Worm (Caenorhabditis elegans) whole organism, L3 larva: ENCODE measurements around the gene sma-4.

Experiments used
- R02D3.7 ChIP-seq: fragments of 150-350 bp; optimal IDR thresholded peaks from 2 replicates; lab custom pipeline; 2014; ENCODE audit warnings: missing biosample characterization, missing genetic modification characterization
- ZK546.5 ChIP-seq: sonication (generic microtip); optimal IDR thresholded peaks from 2 replicates; lab custom pipeline; 2017; ENCODE audit warnings: missing biosample characterization, missing genetic modification characterization
- ceh-28 ChIP-seq: fragments of 150-350 bp; optimal IDR thresholded peaks from 2 replicates; lab custom pipeline; 2014; ENCODE audit warnings: missing biosample characterization, missing genetic modification reagents, missing genetic modification characterization
- ceh-9 ChIP-seq: sonication (generic microtip); optimal IDR thresholded peaks from 2 replicates; lab custom pipeline; 2018; ENCODE audit warnings: missing biosample characterization, missing genetic modification characterization
- daf-12 ChIP-seq: fragments of 150-350 bp; optimal IDR thresholded peaks from 2 replicates; lab custom pipeline; 2014; ENCODE audit warnings: missing biosample characterization, missing genetic modification reagents, missing genetic modification characterization
- egl-27 ChIP-seq: sonication (generic microtip); optimal IDR thresholded peaks from 4 replicates; lab custom pipeline; 2017; ENCODE audit warnings: missing biosample characterization, missing genetic modification reagents, missing genetic modification characterization
- egl-5 ChIP-seq: fragments of 150-350 bp; optimal IDR thresholded peaks from 2 replicates; lab custom pipeline; 2017; ENCODE audit warnings: missing biosample characterization, missing genetic modification reagents, missing genetic modification characterization, inconsistent platforms
- elt-1 ChIP-seq: fragments of 150-350 bp; optimal IDR thresholded peaks from 2 replicates; lab custom pipeline; 2014; ENCODE audit warnings: missing biosample characterization, missing genetic modification characterization
- elt-2 ChIP-seq: sonication (generic microtip); optimal IDR thresholded peaks from 2 replicates; lab custom pipeline; 2016; ENCODE audit warnings: missing genetic modification reagents, mild to moderate bottlenecking, missing genetic modification characterization, missing compliant biosample characterization
- elt-3 ChIP-seq, 3 experiments: fragments of 150-350 bp in 1 of 3; sonication (generic microtip) in 2 of 3; optimal IDR thresholded peaks; 2 replicates in 2 of 3; 4 replicates in 1 of 3; lab custom pipeline; 2014 to 2017; ENCODE audit warnings: missing biosample characterization in 3 of 3, missing genetic modification characterization in 3 of 3
- eor-1 ChIP-seq, 2 experiments: fragments of 150-350 bp; optimal IDR thresholded peaks; 2 replicates each; lab custom pipeline; 2014 to 2018; ENCODE audit warnings: missing biosample characterization in 2 of 2, missing genetic modification characterization in 2 of 2
- fkh-10 ChIP-seq: sonication (generic microtip); optimal IDR thresholded peaks from 2 replicates; lab custom pipeline; 2017; ENCODE audit warnings: missing biosample characterization, missing genetic modification reagents, missing genetic modification characterization
- hmg-11 ChIP-seq: sonication (generic microtip); optimal IDR thresholded peaks from 2 replicates; lab custom pipeline; 2016; ENCODE audit warnings: missing genetic modification characterization, missing compliant biosample characterization
- lin-15B ChIP-seq: fragments of 150-350 bp; optimal IDR thresholded peaks from 2 replicates; lab custom pipeline; 2014; ENCODE audit warnings: missing biosample characterization, missing genetic modification characterization
- lin-39 ChIP-seq: fragments of 150-350 bp; optimal IDR thresholded peaks from 2 replicates; lab custom pipeline; 2018; ENCODE audit warnings: missing biosample characterization, missing genetic modification reagents, missing genetic modification characterization
- lsy-12 ChIP-seq: sonication (generic microtip); optimal IDR thresholded peaks from 2 replicates; lab custom pipeline; 2016; ENCODE audit warnings: mild to moderate bottlenecking, missing genetic modification characterization, missing compliant biosample characterization
- mdl-1 ChIP-seq: fragments of 150-350 bp; optimal IDR thresholded peaks from 2 replicates; lab custom pipeline; 2014; ENCODE audit warnings: missing biosample characterization, missing genetic modification characterization
- mml-1 ChIP-seq: fragments of 150-350 bp; sonication (generic microtip); optimal IDR thresholded peaks from 3 replicates; lab custom pipeline; 2014; ENCODE audit warnings: missing biosample characterization, missing genetic modification characterization
- nfya-1 ChIP-seq: sonication (generic microtip); optimal IDR thresholded peaks from 2 replicates; lab custom pipeline; 2017; ENCODE audit warnings: missing genetic modification characterization, mild to moderate bottlenecking, missing compliant biosample characterization, antibody characterized with exemption, moderate library complexity; ENCODE audit not compliant: insufficient read depth
- nhr-11 ChIP-seq: fragments of 150-350 bp; optimal IDR thresholded peaks from 2 replicates; lab custom pipeline; 2014; ENCODE audit warnings: missing biosample characterization, missing genetic modification characterization
- nhr-12 ChIP-seq: fragments of 150-350 bp; optimal IDR thresholded peaks from 2 replicates; lab custom pipeline; 2014; ENCODE audit warnings: missing biosample characterization, missing genetic modification characterization
- nhr-23 ChIP-seq: fragments of 150-350 bp; optimal IDR thresholded peaks from 2 replicates; lab custom pipeline; 2014; ENCODE audit warnings: missing biosample characterization, missing genetic modification reagents, missing genetic modification characterization
- nhr-237 ChIP-seq: fragments of 150-350 bp; optimal IDR thresholded peaks from 2 replicates; lab custom pipeline; 2014; ENCODE audit warnings: missing biosample characterization, missing genetic modification characterization
- nhr-25 ChIP-seq: sonication (generic microtip); optimal IDR thresholded peaks from 2 replicates; lab custom pipeline; 2017; ENCODE audit warnings: missing biosample characterization, missing genetic modification characterization
- nhr-28 ChIP-seq: fragments of 150-350 bp; optimal IDR thresholded peaks from 2 replicates; lab custom pipeline; 2014; ENCODE audit warnings: missing biosample characterization, missing genetic modification characterization
- nhr-43 ChIP-seq: sonication (generic microtip); optimal IDR thresholded peaks from 2 replicates; lab custom pipeline; 2016; ENCODE audit warnings: mild to moderate bottlenecking, missing genetic modification characterization, missing compliant biosample characterization; ENCODE audit not compliant: poor library complexity, severe bottlenecking
- nhr-67 ChIP-seq: fragments of 150-350 bp; optimal IDR thresholded peaks from 2 replicates; lab custom pipeline; 2014; ENCODE audit warnings: missing biosample characterization, missing genetic modification characterization
- nhr-76 ChIP-seq: fragments of 150-350 bp; sonication (generic microtip); optimal IDR thresholded peaks from 5 replicates; lab custom pipeline; 2014; ENCODE audit warnings: missing biosample characterization, missing genetic modification characterization
- nhr-77 ChIP-seq: fragments of 150-350 bp; optimal IDR thresholded peaks from 2 replicates; lab custom pipeline; 2014; ENCODE audit warnings: missing biosample characterization, missing genetic modification characterization
- pha-4 ChIP-seq: fragments of 150-350 bp; optimal IDR thresholded peaks from 2 replicates; lab custom pipeline; 2014; ENCODE audit warnings: missing biosample characterization, missing genetic modification reagents, missing genetic modification characterization
- pqm-1 ChIP-seq: fragments of 150-350 bp; optimal IDR thresholded peaks from 2 replicates; lab custom pipeline; 2017; ENCODE audit warnings: missing biosample characterization, missing genetic modification characterization, inconsistent platforms
- sea-2 ChIP-seq: fragments of 150-350 bp; sonication (generic microtip); optimal IDR thresholded peaks from 4 replicates; lab custom pipeline; 2014; ENCODE audit warnings: missing biosample characterization, missing genetic modification reagents, missing genetic modification characterization
- snpc-4 ChIP-seq: fragments of 150-350 bp; optimal IDR thresholded peaks from 2 replicates; lab custom pipeline; 2014; ENCODE audit warnings: missing biosample characterization, missing genetic modification characterization
- tbx-2 ChIP-seq: sonication (generic microtip); optimal IDR thresholded peaks from 2 replicates; lab custom pipeline; 2016; ENCODE audit warnings: mild to moderate bottlenecking, missing genetic modification characterization, missing compliant biosample characterization
- unc-39 ChIP-seq: sonication (generic microtip); optimal IDR thresholded peaks from 4 replicates; lab custom pipeline; 2017; ENCODE audit warnings: missing biosample characterization, missing genetic modification characterization
- unc-62 ChIP-seq: fragments of 150-350 bp; sonication (generic microtip); optimal IDR thresholded peaks from 4 replicates; lab custom pipeline; 2014; ENCODE audit warnings: missing biosample characterization, missing genetic modification reagents, missing genetic modification characterization
- ztf-11 ChIP-seq: fragments of 150-350 bp; optimal IDR thresholded peaks from 2 replicates; lab custom pipeline; 2014; ENCODE audit warnings: missing biosample characterization, missing genetic modification characterization

The sma-4 gene

DNA sequence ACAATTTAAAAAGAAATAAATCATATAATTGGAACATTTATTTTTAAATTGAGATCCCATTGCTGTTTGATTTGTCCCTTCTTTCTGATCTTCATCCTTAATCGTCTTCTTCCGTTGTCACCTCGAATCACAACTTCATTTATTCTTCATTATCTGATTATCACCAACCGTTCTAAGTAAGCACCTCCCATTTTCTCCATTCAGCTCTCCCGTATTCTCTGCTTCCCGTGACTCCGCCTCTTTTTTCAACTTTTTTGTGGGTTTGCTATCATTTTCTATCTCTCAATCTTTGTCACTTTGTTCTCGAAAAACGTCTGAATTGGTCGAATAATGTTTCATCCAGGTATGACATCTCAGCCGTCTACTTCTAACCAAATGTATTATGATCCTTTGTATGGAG, at the start of gene sma-4:
TSS of gene sma-4 (plus strand) at position 301 of the 400 bp plus-strand sequence.
- TF ChIP-seq ceh-28 (no peak), elt-2 (tag; lab: Kevin White, UChicago) (no peak), unc-62 (no peak), ztf-11 (no peak), elt-3 (tag; optimal IDR thresholded peaks at IDR 0.05; lab: Kevin White, UChicago) (no peak), sea-2 (GFP tag; lab: Kevin White, UChicago) (no peak), nhr-43 (no peak), nhr-12 (no peak), lsy-12 (tag; lab: Kevin White, UChicago) (no peak), nhr-28 (tag; lab: Kevin White, UChicago) (no peak), pha-4 (tag; lab: Kevin White, UChicago) (no peak), nhr-237 (tag; lab: Kevin White, UChicago) (no peak)

DNA sequence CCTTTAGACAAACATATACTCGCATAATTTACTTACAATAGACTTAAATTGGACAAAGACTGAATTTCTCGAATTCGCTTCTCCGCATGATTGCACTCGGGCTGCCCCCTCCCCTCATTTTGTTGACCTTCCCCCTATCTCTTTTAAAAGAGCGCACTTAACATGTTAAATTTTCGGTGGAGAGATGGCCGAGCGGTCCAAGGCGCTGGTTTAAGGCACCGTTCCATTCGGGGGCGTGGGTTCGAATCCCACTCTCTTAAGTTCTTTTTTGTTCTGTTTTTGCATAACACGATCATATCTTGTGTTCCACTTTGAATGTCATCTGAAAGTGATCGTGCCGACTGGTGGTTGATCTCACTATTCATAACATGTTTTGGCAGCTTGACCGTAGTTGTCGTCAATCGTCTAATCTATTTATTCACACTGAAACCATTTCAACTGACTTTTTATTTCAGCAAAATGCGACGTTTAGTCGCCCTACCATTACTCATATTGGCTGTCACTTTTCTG, 46.3 kb upstream of the sma-4 start, which contains the start of gene cutl-23:
TSS of gene cutl-23 (plus strand) at position 460 of the 510 bp plus-strand sequence.
- TF ChIP-seq nhr-25 (tag; lab: Kevin White, UChicago) = peak; percentile 14
- TF ChIP-seq nhr-77 (tag; lab: Kevin White, UChicago) = no peak
- TF ChIP-seq nhr-43 = peak; percentile 22
- TF ChIP-seq nfya-1 (tag; lab: Kevin White, UChicago) = peak; percentile 14
- peak; percentile 7 for TF ChIP-seq elt-2 (tag; lab: Kevin White, UChicago)
- peak; percentile 28 for TF ChIP-seq lsy-12 (tag; lab: Kevin White, UChicago)
- no peak for TF ChIP-seq tbx-2 (tag; lab: Kevin White, UChicago)
- no peak for TF ChIP-seq sea-2 (GFP tag; lab: Kevin White, UChicago)
- no peak for TF ChIP-seq nhr-12

DNA sequence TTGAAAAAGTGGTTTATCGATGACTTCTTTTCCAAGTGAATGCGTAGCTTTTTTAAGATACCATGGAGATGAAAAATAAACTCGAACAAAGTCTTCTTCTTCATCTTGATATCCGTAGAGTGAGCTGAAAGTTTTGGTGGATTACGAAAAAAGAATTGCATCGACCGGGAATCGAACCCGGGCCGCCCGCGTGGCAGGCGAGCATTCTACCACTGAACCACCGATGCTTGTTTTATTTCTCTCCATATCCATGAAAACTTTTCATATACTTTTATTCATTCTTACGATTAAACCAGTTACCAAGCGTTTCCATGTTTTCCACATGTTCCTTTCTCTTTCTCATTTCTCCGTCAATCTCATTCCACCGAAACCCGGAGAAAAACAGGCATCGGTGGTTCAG, 34.0 kb upstream of the sma-4 start:
- TF ChIP-seq elt-1 (tag; lab: Kevin White, UChicago) (no peak), ceh-9 (tag; lab: Kevin White, UChicago) (no peak), pqm-1 (tag; lab: Kevin White, UChicago) (no peak), unc-39 (tag; lab: Kevin White, UChicago) (no peak), lin-39 (tag; lab: Kevin White, UChicago) (no peak), ZK546.5 (tag; lab: Kevin White, UChicago) (no peak), ceh-28 (no peak), nhr-12 (no peak), mml-1 (tag; lab: Kevin White, UChicago) (no peak), nhr-67 (tag; lab: Kevin White, UChicago) (no peak), tbx-2 (tag; lab: Kevin White, UChicago) (no peak), mdl-1 (tag; lab: Kevin White, UChicago) (no peak), nhr-43 (no peak), nhr-25 (tag; lab: Kevin White, UChicago) (no peak), fkh-10 (GFP tag; lab: Kevin White, UChicago) (no peak), pha-4 (tag; lab: Kevin White, UChicago) (no peak), ztf-11 (no peak), egl-27 (tag; lab: Kevin White, UChicago) (no peak), R02D3.7 (tag; lab: Kevin White, UChicago) (no peak), eor-1 (tag; optimal IDR thresholded peaks at IDR 0.05; lab: Kevin White, UChicago) (no peak)

DNA sequence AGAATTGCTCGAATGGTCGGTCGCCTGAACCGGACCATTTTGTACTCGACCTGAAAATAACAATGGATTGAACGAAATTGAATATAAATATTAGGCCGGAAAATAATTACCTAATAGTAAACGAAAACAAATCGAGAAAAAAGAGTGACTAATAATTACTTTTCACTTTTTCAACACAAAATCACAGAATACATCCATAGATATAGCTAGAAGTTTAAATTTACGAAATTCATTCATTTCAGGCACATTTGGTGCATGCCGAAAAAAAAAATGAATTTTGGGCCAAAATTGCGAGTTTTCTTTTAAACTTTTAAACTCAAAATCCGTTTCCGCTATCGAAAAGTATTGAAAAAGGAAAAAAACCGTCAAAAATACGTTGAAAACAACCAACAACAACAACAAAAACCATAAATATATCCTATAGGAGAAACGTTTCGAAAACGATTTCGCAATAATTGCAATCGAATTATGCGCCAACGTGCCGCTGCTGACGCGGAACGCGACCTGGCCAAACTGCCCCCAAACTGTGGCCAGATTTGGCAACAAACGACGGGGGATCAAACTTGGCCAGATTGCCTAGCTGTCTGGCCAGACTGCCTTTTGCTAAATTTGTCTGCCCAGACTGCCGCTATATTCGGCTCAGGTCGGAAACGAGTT, 30.6 kb upstream of the sma-4 start, which contains the start of gene Y37B11A.3:
TSS of gene Y37B11A.3 (minus strand) at position 51 of the 657 bp plus-strand sequence.
- TF ChIP-seq nhr-67 (tag; lab: Kevin White, UChicago) = no peak
- TF ChIP-seq lin-39 (tag; lab: Kevin White, UChicago) = peak; percentile 87
- peak; percentile 85 for TF ChIP-seq nhr-25 (tag; lab: Kevin White, UChicago)
- no peak for TF ChIP-seq unc-39 (tag; lab: Kevin White, UChicago)
- TF ChIP-seq ceh-28 = peak; percentile 35
- no peak for TF ChIP-seq mdl-1 (tag; lab: Kevin White, UChicago)
- peak; percentile 60 for TF ChIP-seq lsy-12 (tag; lab: Kevin White, UChicago)
- TF ChIP-seq elt-2 (tag; lab: Kevin White, UChicago) = peak; percentile 37
- TF ChIP-seq egl-5 (tag; lab: Kevin White, UChicago) = peak; percentile 31
- TF ChIP-seq nhr-76 (tag; lab: Kevin White, UChicago) = no peak
- peak; percentile 73 for TF ChIP-seq R02D3.7 (tag; lab: Kevin White, UChicago)
- TF ChIP-seq nhr-43 = peak; percentile 74
- peak; percentile 82 for TF ChIP-seq nfya-1 (tag; lab: Kevin White, UChicago)
- peak; percentile 11 for TF ChIP-seq nhr-11 (tag; lab: Kevin White, UChicago)
- peak; percentile 82 for TF ChIP-seq lin-15B
- no peak for TF ChIP-seq nhr-77 (tag; lab: Kevin White, UChicago)
- TF ChIP-seq daf-12 (tag; lab: Kevin White, UChicago) = no peak
- TF ChIP-seq hmg-11 (tag; lab: Kevin White, UChicago) = peak; percentile 77
- TF ChIP-seq snpc-4 (tag; lab: Kevin White, UChicago) = peak; percentile 58
- peak; percentile 80 for TF ChIP-seq nhr-23
- no peak for TF ChIP-seq unc-62
- TF ChIP-seq tbx-2 (tag; lab: Kevin White, UChicago) = peak; percentile 58
- TF ChIP-seq, all 47 proteins: peak for 15
